Fruit fly (Drosophila melanogaster): ENCODE measurements around the gene Gbs-70E.

DNA sequence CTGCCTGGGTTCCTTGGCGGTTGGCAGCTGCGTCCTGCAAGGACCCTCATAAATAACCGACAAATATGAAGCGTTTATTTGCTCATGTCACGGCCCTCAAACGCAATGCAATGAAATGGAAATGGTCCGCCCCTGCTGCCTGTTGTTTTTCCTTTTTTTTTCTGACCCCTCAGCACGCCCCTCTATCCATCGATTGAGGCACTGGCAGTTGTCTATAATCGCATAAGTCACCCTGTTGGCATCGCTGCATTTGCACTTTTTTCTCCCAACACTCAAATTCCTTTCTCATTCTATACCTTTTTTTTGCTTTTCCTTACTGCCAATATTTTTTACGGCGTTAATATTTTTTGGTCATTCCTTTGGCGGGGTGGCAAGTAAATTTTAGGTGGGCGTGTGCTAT is 41.4 kb upstream of the Gbs-70E start:
- TF ChIP-seq h (optimal IDR thresholded peaks at IDR 0.05) (no peak), insv (optimal IDR thresholded peaks at IDR 0.05) (no peak)
